Worm (Caenorhabditis elegans): ENCODE measurements around the gene ZK721.4.

The ZK721.4 gene

DNA sequence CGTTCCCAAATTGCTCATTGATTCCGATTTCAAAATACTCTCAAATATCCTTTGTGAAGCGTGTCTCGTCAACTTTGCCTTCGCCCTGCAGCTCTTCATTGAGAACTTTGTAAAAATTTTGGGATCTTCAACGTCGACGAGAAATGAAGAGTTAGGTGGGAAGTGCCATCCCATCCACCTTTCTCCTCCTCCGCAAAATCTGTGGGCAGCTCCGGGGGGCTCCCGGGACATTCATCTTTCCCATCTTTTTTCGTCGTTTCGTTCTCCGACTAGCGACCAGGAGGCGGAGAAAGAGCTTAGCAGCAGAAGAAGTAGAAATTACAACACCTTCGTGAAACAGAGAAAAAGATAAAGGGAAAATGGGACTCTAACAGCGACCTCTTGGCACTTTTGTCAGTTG lies 15.7 kb upstream of the ZK721.4 start (continued):
- no peak for TF ChIP-seq tlf-1 (GFP tag; optimal IDR thresholded peaks at IDR 0.05)
- no peak for TF ChIP-seq hrde-1 (tag; optimal IDR thresholded peaks at IDR 0.05; ENCODE audit: borderline replicate concordance)
- no peak for TF ChIP-seq pha-4 (tag; optimal IDR thresholded peaks at IDR 0.05)

DNA sequence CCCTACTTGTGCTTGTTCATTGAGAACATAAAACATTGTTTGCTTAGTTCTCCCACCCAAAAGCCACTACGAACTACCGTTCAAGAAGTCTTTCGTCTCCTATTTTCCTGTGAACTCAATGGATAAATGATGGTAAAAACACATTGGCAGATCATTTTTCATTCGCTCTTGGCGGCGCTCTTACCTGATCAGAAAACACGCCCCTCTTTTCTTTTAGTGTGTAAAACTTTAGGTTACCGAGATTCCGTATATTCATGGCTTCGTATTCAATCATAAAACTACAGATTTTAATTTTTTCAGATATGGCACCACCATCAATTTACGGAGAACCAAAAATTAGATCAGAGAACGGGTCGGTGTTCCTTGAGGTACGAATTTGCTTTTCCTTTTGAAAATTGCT lies 15.1 kb upstream of the ZK721.4 start, which contains the start of gene zig-12:
Gene zig-12, plus strand, starts transcription at position 301 of the 400 bp plus-strand sequence.
- TF ChIP-seq chd-7 (tag; optimal IDR thresholded peaks at IDR 0.05) (no peak), lin-26 (GFP tag; IDR thresholded peaks at IDR 0.05) (no peak), mel-28 (tag; optimal IDR thresholded peaks at IDR 0.05; ENCODE audit: borderline replicate concordance) (no peak), lag-1 (GFP tag; IDR thresholded peaks at IDR 0.05) (no peak), snpc-4 (GFP tag; optimal IDR thresholded peaks at IDR 0.05) (no peak), snpc-4 (tag; optimal IDR thresholded peaks at IDR 0.05) (no peak), atf-7 (tag; optimal IDR thresholded peaks at IDR 0.05) (no peak), ztf-22 (GFP tag; optimal IDR thresholded peaks at IDR 0.05) (no peak), pha-4 (tag; optimal IDR thresholded peaks at IDR 0.05) (no peak)

DNA sequence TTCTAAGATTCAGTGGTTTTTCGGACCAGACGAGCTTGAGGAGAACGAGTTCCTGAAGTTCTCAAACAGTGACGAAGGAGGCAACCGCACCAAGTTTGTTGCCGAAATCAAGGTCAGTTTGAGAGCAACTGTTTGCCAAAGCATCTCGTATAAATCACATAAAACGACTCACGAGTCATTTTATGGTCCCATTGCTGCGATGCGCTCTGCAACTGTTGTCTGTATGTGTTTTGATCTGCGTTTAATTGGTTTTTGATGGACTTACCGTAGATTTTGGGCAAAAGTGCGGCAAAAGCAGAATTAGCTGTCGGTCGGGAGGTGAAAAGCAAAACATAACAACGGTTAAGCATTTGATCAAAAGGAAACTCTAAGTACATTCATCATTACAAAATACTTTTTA lies 14.6 kb upstream of the ZK721.4 start:
- TF ChIP-seq ztf-18 (tag; optimal IDR thresholded peaks at IDR 0.05) (no peak), rec-8 (tag; optimal IDR thresholded peaks at IDR 0.05) (no peak)

DNA sequence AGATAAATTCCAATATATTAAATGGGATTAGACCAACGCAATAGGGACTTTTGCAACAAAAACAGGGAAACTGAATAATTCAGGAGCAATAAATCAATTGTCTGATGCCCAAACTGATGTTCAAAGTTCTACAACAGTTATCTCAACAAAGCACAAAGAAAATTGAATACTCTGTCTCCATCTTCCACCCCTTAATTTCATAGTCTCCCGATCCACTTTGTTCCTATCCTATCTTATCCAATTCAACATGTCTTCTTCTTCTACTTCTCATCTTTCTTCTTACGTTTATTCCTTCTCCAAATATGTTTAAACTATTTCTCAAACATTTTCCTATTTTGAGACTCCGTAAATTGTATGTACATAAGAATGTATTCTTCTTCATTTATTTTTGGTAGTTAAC lies 8.3 kb upstream of the ZK721.4 start:
- TF ChIP-seq Y95B8A.8 (GFP tag; IDR thresholded peaks at IDR 0.05) (no peak), F10E7.11 (tag; optimal IDR thresholded peaks at IDR 0.05) (no peak), mcd-1 (GFP tag; IDR thresholded peaks at IDR 0.05) (no peak), gei-17 (GFP tag; optimal IDR thresholded peaks at IDR 0.05) (no peak), B0336.3 (GFP tag; IDR thresholded peaks at IDR 0.05) (no peak), ztf-3 (GFP tag; optimal IDR thresholded peaks at IDR 0.05) (no peak), lin-35 (GFP tag; optimal IDR thresholded peaks at IDR 0.05) (no peak), rec-8 (tag; optimal IDR thresholded peaks at IDR 0.05) (no peak), ceh-40 (GFP tag; IDR thresholded peaks at IDR 0.05) (no peak), ekl-4 (GFP tag; IDR thresholded peaks at IDR 0.05) (no peak), Y67H2A.10 (GFP tag; conservative IDR thresholded peaks at IDR 0.05) (no peak), xnd-1 (tag; optimal IDR thresholded peaks at IDR 0.05) (no peak), F57A8.1 (GFP tag; optimal IDR thresholded peaks at IDR 0.05) (no peak), fkh-3 (tag; optimal IDR thresholded peaks at IDR 0.05) (no peak), snpc-1.1 (tag; optimal IDR thresholded peaks at IDR 0.05; ENCODE audit: insufficient read depth) (no peak)

DNA sequence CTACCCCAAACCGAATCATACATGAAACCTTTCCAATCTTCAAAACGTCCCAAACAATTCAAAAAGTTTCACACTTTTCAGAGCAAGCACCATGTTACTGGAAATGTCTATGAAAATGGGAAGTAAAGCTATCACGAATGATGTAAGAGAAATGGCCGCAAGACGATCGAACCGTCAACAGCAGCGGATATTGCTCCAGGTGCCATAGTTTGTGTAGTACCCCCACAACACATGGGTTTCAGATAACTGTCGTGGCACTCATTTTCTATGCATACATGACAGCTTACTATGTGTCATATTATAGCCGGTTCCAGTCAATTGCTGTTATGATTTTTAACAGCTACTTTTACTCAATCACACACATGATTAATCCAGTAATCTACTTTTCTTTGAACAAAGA lies 5.6 kb downstream of the ZK721.4 start, which contains the start of gene ZK721.3:
Gene ZK721.3, plus strand, starts transcription at position 301 of the 400 bp plus-strand sequence.
- TF ChIP-seq C17E4.6 (GFP tag; IDR thresholded peaks at IDR 0.05) (no peak), egl-18 (GFP tag; IDR thresholded peaks at IDR 0.05) (no peak), ets-4 (GFP tag; optimal IDR thresholded peaks at IDR 0.05) (no peak), T07F8.4 (tag; optimal IDR thresholded peaks at IDR 0.05) (no peak), ztf-22 (GFP tag; optimal IDR thresholded peaks at IDR 0.05) (no peak), bed-1 (GFP tag; IDR thresholded peaks at IDR 0.05) (no peak), attf-5 (GFP tag; optimal IDR thresholded peaks at IDR 0.05) (no peak), attf-3 (GFP tag; conservative IDR thresholded peaks at IDR 0.05) (no peak), ztf-18 (tag; optimal IDR thresholded peaks at IDR 0.05) (no peak), ztf-6 (GFP tag; IDR thresholded peaks at IDR 0.05) (no peak), ccch-3 (GFP tag; optimal IDR thresholded peaks at IDR 0.05) (no peak), efl-1 (GFP tag; optimal IDR thresholded peaks at IDR 0.05) (no peak), madf-6 (GFP tag; IDR thresholded peaks at IDR 0.05) (no peak), nhr-90 (tag; optimal IDR thresholded peaks at IDR 0.05) (no peak), lin-35 (GFP tag; optimal IDR thresholded peaks at IDR 0.05) (no peak), F49E8.2 (tag; optimal IDR thresholded peaks at IDR 0.05; ENCODE audit: insufficient read depth) (no peak), aptf-3 (GFP tag; IDR thresholded peaks at IDR 0.05) (no peak), ztf-25 (GFP tag; IDR thresholded peaks at IDR 0.05) (no peak), ceh-27 (GFP tag; optimal IDR thresholded peaks at IDR 0.05) (no peak), ceh-40 (GFP tag; IDR thresholded peaks at IDR 0.05) (no peak)

All from whole organism, young adult.